Worm (Caenorhabditis elegans) whole organism, L4 larva: ENCODE data around the gene F41C3.8.

Experiments
- F44E2.7 ChIP-seq: fragments of 200-800 bp; sonication (Bioruptor generic); IDR thresholded peaks from 2 replicates; pipeline ENCODE4 v2.1.2; 2022; ENCODE audit warnings: missing genetic modification characterization, missing compliant biosample characterization
- Y75B8A.6 ChIP-seq: fragments of 200-800 bp; sonication (Bioruptor generic); IDR thresholded peaks from 2 replicates; pipeline ENCODE4 v1.3.6; 2022; ENCODE audit warnings: missing genetic modification reagents, missing genetic modification characterization, missing compliant biosample characterization
- lin-13 ChIP-seq: fragments of 150-350 bp; optimal IDR thresholded peaks from 2 replicates; lab custom pipeline; 2014; ENCODE audit warnings: missing biosample characterization, missing genetic modification reagents, missing genetic modification characterization
- nhr-237 ChIP-seq: sonication (generic microtip); optimal IDR thresholded peaks from 2 replicates; lab custom pipeline; 2017; ENCODE audit warnings: missing biosample characterization, missing genetic modification characterization
- nhr-77 ChIP-seq: fragments of 150-350 bp; optimal IDR thresholded peaks from 2 replicates; lab custom pipeline; 2014; ENCODE audit warnings: missing biosample characterization, missing genetic modification characterization

- TF ChIP-seq F44E2.7 (GFP tag; lab: Robert Waterston, UW) (no peak), lin-13 (GFP tag; lab: Kevin White, UChicago) (no peak), nhr-237 (no peak), nhr-77 (tag; lab: Kevin White, UChicago) (no peak), Y75B8A.6 (GFP tag; lab: Robert Waterston, UW) (no peak)
These were observed 5.0 kb upstream of the F41C3.8 start for ce11 chrII:4710813-4711212.
